Worm (Caenorhabditis elegans) whole organism, L4 larva: ENCODE data around the gene C05C10.2.

Source experiments
- F10B5.3 ChIP-seq: sonication (generic microtip); optimal IDR thresholded peaks from 2 replicates; lab custom pipeline; 2016; ENCODE audit warnings: mild to moderate bottlenecking, missing genetic modification characterization, missing compliant biosample characterization
- aha-1 ChIP-seq: fragments of 150-350 bp; peaks from one replicate; lab custom pipeline; 2014; ENCODE audit warnings: missing biosample characterization, missing genetic modification characterization
- ama-1 ChIP-seq: fragments of 150-350 bp; optimal IDR thresholded peaks from 2 replicates; lab custom pipeline; 2014; ENCODE audit warnings: inconsistent platforms, mixed read lengths
- ces-1 ChIP-seq: fragments of 150-350 bp; sonication (generic microtip); optimal IDR thresholded peaks from 4 replicates; lab custom pipeline; 2014; ENCODE audit warnings: missing biosample characterization, missing genetic modification reagents, missing genetic modification characterization
- cey-2 ChIP-seq: sonication (generic microtip); optimal IDR thresholded peaks from 3 replicates; lab custom pipeline; 2017; ENCODE audit warnings: missing genetic modification characterization, mild to moderate bottlenecking, missing compliant biosample characterization, antibody characterized with exemption, borderline replicate concordance; ENCODE audit not compliant: insufficient read depth
- dpl-1 ChIP-seq: fragments of 150-350 bp; optimal IDR thresholded peaks from 2 replicates; lab custom pipeline; 2014; ENCODE audit warnings: missing biosample characterization, missing genetic modification reagents, missing genetic modification characterization
- fkh-10 ChIP-seq: fragments of 150-350 bp; optimal IDR thresholded peaks from 2 replicates; lab custom pipeline; 2014; ENCODE audit warnings: missing biosample characterization, missing genetic modification reagents, missing genetic modification characterization
- jun-1 ChIP-seq: fragments of 150-350 bp; optimal IDR thresholded peaks from 2 replicates; lab custom pipeline; 2014; ENCODE audit warnings: missing biosample characterization, missing genetic modification reagents, missing genetic modification characterization
- nhr-102 ChIP-seq: sonication (generic microtip); optimal IDR thresholded peaks from 2 replicates; lab custom pipeline; 2016; ENCODE audit warnings: mild to moderate bottlenecking, missing genetic modification characterization, moderate library complexity, missing compliant biosample characterization
- pqm-1 ChIP-seq: sonication (generic microtip); optimal IDR thresholded peaks from 2 replicates; lab custom pipeline; 2017; ENCODE audit warnings: missing biosample characterization, missing genetic modification characterization
- snpc-4 ChIP-seq: fragments of 150-350 bp; optimal IDR thresholded peaks from 2 replicates; lab custom pipeline; 2014; ENCODE audit warnings: missing biosample characterization, missing genetic modification characterization
- zip-11 ChIP-seq: fragments of 200-800 bp; sonication (Bioruptor generic); IDR thresholded peaks from 2 replicates; pipeline ENCODE4 v1.3.6; 2022; ENCODE audit warnings: missing genetic modification characterization, missing compliant biosample characterization
- ztf-11 ChIP-seq: fragments of 150-350 bp; optimal IDR thresholded peaks from 2 replicates; lab custom pipeline; 2014; ENCODE audit warnings: missing biosample characterization, missing genetic modification characterization

- no peak for TF ChIP-seq ztf-11 (tag; lab: Kevin White, UChicago)
- TF ChIP-seq F10B5.3 (tag; lab: Kevin White, UChicago) = no peak
- TF ChIP-seq pqm-1 = peak; percentile 32
- no peak for TF ChIP-seq nhr-102 (tag; lab: Kevin White, UChicago)
- no peak for TF ChIP-seq fkh-10
- TF ChIP-seq jun-1 (tag; lab: Kevin White, UChicago) = no peak
- peak; percentile 63 for TF ChIP-seq dpl-1 (GFP tag; lab: Kevin White, UChicago)
- TF ChIP-seq snpc-4 (tag; lab: Kevin White, UChicago) = no peak
- TF ChIP-seq ama-1 = no peak
- peak; percentile 99 for TF ChIP-seq aha-1 (tag; lab: Kevin White, UChicago)
- no peak for TF ChIP-seq zip-11 (GFP tag; lab: Robert Waterston, UW)
- TF ChIP-seq cey-2 (tag; lab: Kevin White, UChicago) = no peak
- no peak for TF ChIP-seq ces-1 (GFP tag; lab: Kevin White, UChicago)
Measured at ce11 chrII:9974967-9975366, 52.9 kb downstream of the C05C10.2 start, which contains the start of gene aakg-5.
